Worm (Caenorhabditis elegans): ENCODE data around the gene nhr-230.

- TF ChIP-seq aly-2 (tag; optimal IDR thresholded peaks at IDR 0.05) (no peak), mef-2 (tag; optimal IDR thresholded peaks at IDR 0.05) (no peak), unc-62 (GFP tag; optimal IDR thresholded peaks at IDR 0.05) (no peak), snpc-4 (tag; optimal IDR thresholded peaks at IDR 0.05) (no peak), lsy-2 (tag; optimal IDR thresholded peaks at IDR 0.05) (no peak), unc-30 (tag; optimal IDR thresholded peaks at IDR 0.05) (no peak), pag-3 (tag; optimal IDR thresholded peaks at IDR 0.05; ENCODE audit: borderline replicate concordance, insufficient read depth) (no peak)
Measured at ce11 chrV:18873833-18874232, 27.3 kb downstream of the nhr-230 start, which contains the start of gene ceh-51.

Data from whole organism, L1 larva.